Fruit fly (Drosophila melanogaster) whole organism, embryonic: ENCODE results near the gene zetaCOP.

Source experiments
- C15 ChIP-seq: fragments of 200-800 bp; sonication (Bioruptor generic); IDR thresholded peaks from 3 replicates; pipeline ENCODE4 v1.3.6; 2022; ENCODE audit warnings: missing biosample characterization, missing genetic modification characterization
- CG10565 ChIP-seq: fragments of 200-800 bp; sonication (Bioruptor generic); optimal IDR thresholded peaks from 3 replicates; lab custom pipeline; 2016; ENCODE audit warnings: missing biosample characterization, mild to moderate bottlenecking, missing genetic modification characterization
- CG11093 ChIP-seq: fragments of 200-800 bp; sonication (Bioruptor generic); IDR thresholded peaks from 3 replicates; pipeline ENCODE4 v1.3.6; 2022; ENCODE audit warnings: missing biosample characterization, missing genetic modification characterization
- CG12299 ChIP-seq: fragments of 200-800 bp; sonication (Bioruptor generic); optimal IDR thresholded peaks from 2 replicates; lab custom pipeline; 2018; ENCODE audit warnings: missing biosample characterization, mild to moderate bottlenecking, missing genetic modification characterization
- CG12659 ChIP-seq: fragments of 200-800 bp; sonication (Bioruptor generic); optimal IDR thresholded peaks from 3 replicates; lab custom pipeline; 2017; ENCODE audit warnings: mild to moderate bottlenecking, missing biosample characterization, missing genetic modification reagents, missing genetic modification characterization
- CG15269 ChIP-seq: fragments of 200-800 bp; sonication (Bioruptor generic); optimal IDR thresholded peaks from 2 replicates; lab custom pipeline; 2018; ENCODE audit warnings: missing biosample characterization, mild to moderate bottlenecking, missing genetic modification characterization, moderate library complexity
- CG18262 ChIP-seq: fragments of 200-800 bp; optimal IDR thresholded peaks from 3 replicates; lab custom pipeline; 2019; ENCODE audit warnings: missing biosample characterization, mild to moderate bottlenecking, missing genetic modification characterization, moderate library complexity
- CG2712 ChIP-seq: fragments of 200-800 bp; optimal IDR thresholded peaks from 3 replicates; lab custom pipeline; 2019; ENCODE audit warnings: missing biosample characterization, mild to moderate bottlenecking, missing genetic modification characterization, moderate library complexity
- CG2875 ChIP-seq: fragments of 200-800 bp; sonication (Bioruptor generic); optimal IDR thresholded peaks from 2 replicates; lab custom pipeline; 2017; ENCODE audit warnings: missing biosample characterization, mild to moderate bottlenecking, missing genetic modification characterization, missing genetic modification reagents
- CG30020 ChIP-seq: fragments of 200-800 bp; optimal IDR thresholded peaks from 2 replicates; lab custom pipeline; 2019; ENCODE audit warnings: missing biosample characterization, mild to moderate bottlenecking, missing genetic modification characterization, moderate library complexity
- CG30431 ChIP-seq: fragments of 200-800 bp; sonication (Bioruptor generic); optimal IDR thresholded peaks from 2 replicates; lab custom pipeline; 2017; ENCODE audit warnings: missing biosample characterization, missing genetic modification characterization
- CG5953 ChIP-seq: fragments of 200-800 bp; sonication (Bioruptor generic); IDR thresholded peaks from 2 replicates; pipeline ENCODE4 v1.3.6; 2022; ENCODE audit warnings: missing biosample characterization, missing genetic modification characterization
- CG6689 ChIP-seq: fragments of 200-800 bp; sonication (Bioruptor generic); IDR thresholded peaks from 2 replicates; pipeline ENCODE4 v1.3.6; 2022; ENCODE audit warnings: missing biosample characterization, missing genetic modification characterization
- CG6765 ChIP-seq: fragments of 200-800 bp; sonication (Bioruptor generic); optimal IDR thresholded peaks from 3 replicates; lab custom pipeline; 2017; ENCODE audit warnings: missing biosample characterization, mild to moderate bottlenecking, missing genetic modification characterization
- CG7928 ChIP-seq: fragments of 200-800 bp; sonication (Bioruptor generic); optimal IDR thresholded peaks from 2 replicates; lab custom pipeline; 2017; ENCODE audit warnings: missing biosample characterization, mild to moderate bottlenecking, missing genetic modification characterization
- CG8290 ChIP-seq, 3 experiments: fragments of 200-800 bp; sonication (Bioruptor generic); optimal IDR thresholded peaks; 2 replicates each; lab custom pipeline; 2016 to 2019; ENCODE audit warnings: missing biosample characterization in 3 of 3, missing genetic modification characterization in 3 of 3, mild to moderate bottlenecking in 2 of 3, moderate library complexity in 1 of 3
- CG8478 ChIP-seq: fragments of >200 bp; optimal IDR thresholded peaks from 2 replicates; lab custom pipeline; 2018
- D19B ChIP-seq: fragments of 200-800 bp; sonication (Bioruptor generic); optimal IDR thresholded peaks from 2 replicates; lab custom pipeline; 2017; ENCODE audit warnings: missing biosample characterization, mild to moderate bottlenecking, missing genetic modification characterization
- Hand ChIP-seq: fragments of 200-800 bp; sonication (Bioruptor generic); optimal IDR thresholded peaks from 2 replicates; lab custom pipeline; 2017; ENCODE audit warnings: mild to moderate bottlenecking, missing biosample characterization, missing genetic modification reagents, missing genetic modification characterization
- HmgZ ChIP-seq: fragments of 200-800 bp; sonication (Bioruptor generic); optimal IDR thresholded peaks from 2 replicates; lab custom pipeline; 2018; ENCODE audit warnings: missing biosample characterization, mild to moderate bottlenecking, missing genetic modification characterization
- NFAT ChIP-seq: fragments of 200-800 bp; sonication (Bioruptor generic); IDR thresholded peaks from 2 replicates; pipeline ENCODE4 v1.3.6; 2022; ENCODE audit warnings: missing biosample characterization, missing genetic modification characterization
- Nf-YA ChIP-seq: fragments of 200-800 bp; sonication (Bioruptor generic); IDR thresholded peaks from 2 replicates; pipeline ENCODE4 v1.3.6; 2022; ENCODE audit warnings: missing biosample characterization, missing genetic modification characterization
- Nf-YC ChIP-seq: fragments of 200-800 bp; optimal IDR thresholded peaks from 3 replicates; lab custom pipeline; 2019; ENCODE audit warnings: missing biosample characterization, mild to moderate bottlenecking, missing genetic modification characterization, moderate library complexity
- Pdp1 ChIP-seq, 2 experiments: fragments of 200-800 bp; sonication (Bioruptor generic); optimal IDR thresholded peaks; 3 replicates each; lab custom pipeline; 2016; ENCODE audit warnings: missing biosample characterization in 2 of 2, missing genetic modification characterization in 2 of 2, mild to moderate bottlenecking in 1 of 2, moderate library complexity in 1 of 2
- Sox102F ChIP-seq: fragments of 200-800 bp; sonication (Bioruptor generic); optimal IDR thresholded peaks from 2 replicates; lab custom pipeline; 2018; ENCODE audit warnings: missing biosample characterization, mild to moderate bottlenecking, missing genetic modification characterization, moderate library complexity
- TFAM ChIP-seq: fragments of 200-800 bp; sonication (Bioruptor generic); optimal IDR thresholded peaks from 2 replicates; lab custom pipeline; 2017; ENCODE audit warnings: missing biosample characterization, missing genetic modification characterization, inconsistent platforms
- ac ChIP-seq: fragments of 200-800 bp; sonication (Bioruptor generic); optimal IDR thresholded peaks from 3 replicates; lab custom pipeline; 2017; ENCODE audit warnings: missing biosample characterization, mild to moderate bottlenecking, missing genetic modification characterization
- amos ChIP-seq: fragments of 200-800 bp; sonication (Bioruptor generic); IDR thresholded peaks from 2 replicates; pipeline ENCODE4 v1.3.6; 2022; ENCODE audit warnings: missing biosample characterization, missing genetic modification characterization; ENCODE audit not compliant: partially characterized antibody
- ato ChIP-seq: fragments of 200-800 bp; sonication (Bioruptor generic); IDR thresholded peaks from 2 replicates; pipeline ENCODE4 v1.3.6; 2022; ENCODE audit warnings: missing biosample characterization, missing genetic modification characterization; ENCODE audit not compliant: partially characterized antibody
- br ChIP-seq: fragments of >200 bp; optimal IDR thresholded peaks from 2 replicates; lab custom pipeline; 2017
- corto ChIP-seq: fragments of 200-800 bp; sonication (Bioruptor generic); optimal IDR thresholded peaks from 2 replicates; lab custom pipeline; 2016; ENCODE audit warnings: missing biosample characterization, mild to moderate bottlenecking, missing genetic modification characterization, moderate library complexity
- eve ChIP-seq, 2 experiments: fragments of >200 bp; optimal IDR thresholded peaks; 2 replicates each; lab custom pipeline; 2017; ENCODE audit warnings: missing biosample characterization in 2 of 2, missing genetic modification characterization in 2 of 2
- fd64A ChIP-seq: fragments of 200-800 bp; sonication (Bioruptor generic); optimal IDR thresholded peaks from 3 replicates; lab custom pipeline; 2018; ENCODE audit warnings: missing biosample characterization, mild to moderate bottlenecking, missing genetic modification characterization
- gro ChIP-seq: fragments of 200-800 bp; sonication (Bioruptor generic); optimal IDR thresholded peaks from 2 replicates; lab custom pipeline; 2016; ENCODE audit warnings: missing biosample characterization, missing genetic modification characterization
- ind ChIP-seq: fragments of 200-800 bp; sonication (Bioruptor generic); optimal IDR thresholded peaks from 3 replicates; lab custom pipeline; 2016; ENCODE audit warnings: missing biosample characterization, missing genetic modification characterization
- inv ChIP-seq: fragments of 200-800 bp; sonication (Bioruptor generic); IDR thresholded peaks from 2 replicates; pipeline ENCODE4 v1.3.6; 2022; ENCODE audit warnings: missing biosample characterization, missing genetic modification characterization; ENCODE audit not compliant: partially characterized antibody
- ken ChIP-seq: fragments of 200-800 bp; sonication (Bioruptor generic); IDR thresholded peaks from 3 replicates; pipeline ENCODE4 v1.3.6; 2022; ENCODE audit warnings: missing biosample characterization, missing genetic modification characterization
- lbe ChIP-seq: fragments of 200-800 bp; sonication (Bioruptor generic); optimal IDR thresholded peaks from 2 replicates; lab custom pipeline; 2016; ENCODE audit warnings: missing biosample characterization, mild to moderate bottlenecking, missing genetic modification characterization
- luna ChIP-seq: fragments of 200-800 bp; sonication (Bioruptor generic); optimal IDR thresholded peaks from 2 replicates; lab custom pipeline; 2016; ENCODE audit warnings: missing biosample characterization, missing genetic modification characterization
- maf-S ChIP-seq: fragments of 200-800 bp; sonication (Bioruptor generic); optimal IDR thresholded peaks from 2 replicates; lab custom pipeline; 2016; ENCODE audit warnings: missing biosample characterization, missing genetic modification characterization
- nau ChIP-seq: fragments of 200-800 bp; sonication (Bioruptor generic); optimal IDR thresholded peaks from 3 replicates; lab custom pipeline; 2017; ENCODE audit warnings: missing biosample characterization, mild to moderate bottlenecking, missing genetic modification characterization, missing genetic modification reagents
- otp ChIP-seq: fragments of 200-800 bp; sonication (Bioruptor generic); IDR thresholded peaks from 3 replicates; pipeline ENCODE4, ENCODE4 v1.3.6; 2022; ENCODE audit warnings: missing biosample characterization, missing genetic modification characterization
- pho ChIP-seq: fragments of 200-800 bp; sonication (Bioruptor generic); optimal IDR thresholded peaks from 2 replicates; lab custom pipeline; 2016; ENCODE audit warnings: missing biosample characterization, missing genetic modification characterization
- repo ChIP-seq: fragments of 200-800 bp; sonication (Bioruptor generic); optimal IDR thresholded peaks from 2 replicates; lab custom pipeline; 2016; ENCODE audit warnings: missing biosample characterization, missing genetic modification characterization
- sd ChIP-seq: fragments of 200-800 bp; sonication (Bioruptor generic); optimal IDR thresholded peaks from 3 replicates; lab custom pipeline; 2018; ENCODE audit warnings: missing biosample characterization, mild to moderate bottlenecking, missing genetic modification characterization, moderate library complexity
- sim ChIP-seq: fragments of 200-800 bp; sonication (Bioruptor generic); IDR thresholded peaks from 2 replicates; pipeline ENCODE4 v1.3.6; 2022; ENCODE audit warnings: missing biosample characterization, missing genetic modification characterization
- slbo ChIP-seq: fragments of 200-800 bp; sonication (Bioruptor generic); IDR thresholded peaks from 2 replicates; pipeline ENCODE4 v1.3.6; 2022; ENCODE audit warnings: missing biosample characterization, missing genetic modification characterization
- ttk ChIP-seq: fragments of 200-800 bp; sonication (Bioruptor generic); IDR thresholded peaks from 2 replicates; pipeline ENCODE4 v2.1.2; 2022; ENCODE audit warnings: missing biosample characterization, missing genetic modification characterization
- unc-4 ChIP-seq: fragments of 200-800 bp; sonication (Bioruptor generic); IDR thresholded peaks from 2 replicates; pipeline ENCODE4 v1.3.6; 2022; ENCODE audit warnings: missing biosample characterization, missing genetic modification characterization; ENCODE audit not compliant: partially characterized antibody
- wek ChIP-seq: fragments of 200-800 bp; sonication (Bioruptor generic); optimal IDR thresholded peaks from 3 replicates; lab custom pipeline; 2018; ENCODE audit warnings: missing biosample characterization, mild to moderate bottlenecking, missing genetic modification characterization, moderate library complexity

The zetaCOP gene

dm6 chr3L:16647578-16648113 is 25.7 kb downstream of the zetaCOP start, which contains the start of gene Abl (continued):
- TF ChIP-seq CG30431 (no peak), br (lab: Kevin White, UChicago) (no peak), CG8478 (no peak), sim (GFP tag; lab: Robert Waterston, UW) (no peak), amos (GFP tag; lab: Robert Waterston, UW) (peak; percentile 91), wek (peak; percentile 14), HmgZ (tag; lab: Kevin White, UChicago) (peak; percentile 94), C15 (GFP tag; lab: Robert Waterston, UW) (no peak), ttk (GFP tag; lab: Robert Waterston, UW) (no peak), eve (GFP tag; optimal IDR thresholded peaks at IDR 0.05; lab: Kevin White, UChicago) (no peak), Nf-YC (tag; lab: Kevin White, UChicago) (peak; percentile 61), NFAT (peak; percentile 59; the same call in 1 of the 2 replicates), lbe (peak; percentile 74), pho (peak; percentile 84), nau (GFP tag; lab: Kevin White, UChicago) (no peak), CG18262 (tag; lab: Kevin White, UChicago) (peak; percentile 30), Pdp1 (GFP tag; optimal IDR thresholded peaks at IDR 0.05; lab: Kevin White, UChicago) (peak; percentile 68 to 81), CG30020 (tag; lab: Kevin White, UChicago) (peak; percentile 39), ind (GFP tag; lab: Kevin White, UChicago) (peak; percentile 50), Hand (GFP tag; lab: Kevin White, UChicago) (no peak), CG2875 (GFP tag; lab: Kevin White, UChicago) (peak; percentile 20), CG5953 (no peak), fd64A (GFP tag; lab: Kevin White, UChicago) (peak; percentile 36), otp (GFP tag; lab: Robert Waterston, UW) (peak; percentile 8; the same call in 2 of the 3 replicates), CG7928 (peak; percentile 63), CG2712 (tag; lab: Kevin White, UChicago) (peak; percentile 74), CG8290 (GFP tag; optimal IDR thresholded peaks at IDR 0.05; lab: Kevin White, UChicago) (peak; percentile 86), CG8290 (tag; optimal IDR thresholded peaks at IDR 0.05; lab: Kevin White, UChicago) (peak; percentile 11 to 97), ac (GFP tag; lab: Kevin White, UChicago) (no peak), corto (GFP tag; lab: Kevin White, UChicago) (no peak), CG6765 (GFP tag; lab: Kevin White, UChicago) (peak; percentile 33), CG12299 (peak; percentile 69), luna (GFP tag; lab: Kevin White, UChicago) (peak; percentile 79), Nf-YA (GFP tag; lab: Robert Waterston, UW) (no peak), ato (GFP tag; lab: Robert Waterston, UW) (peak; percentile 61), slbo (GFP tag; lab: Robert Waterston, UW) (peak; percentile 77), CG12659 (GFP tag; lab: Kevin White, UChicago) (peak; percentile 91), CG15269 (no peak), TFAM (GFP tag; lab: Kevin White, UChicago) (no peak), ken (GFP tag; lab: Robert Waterston, UW) (peak; percentile 56; the same call in 2 of the 3 replicates), maf-S (GFP tag; lab: Kevin White, UChicago) (peak; percentile 77), sd (tag; lab: Kevin White, UChicago) (peak; percentile 91), D19B (GFP tag; lab: Kevin White, UChicago) (no peak), Sox102F (GFP tag; lab: Kevin White, UChicago) (peak; percentile 19), repo (GFP tag; lab: Kevin White, UChicago) (peak; percentile 89), inv (GFP tag; lab: Robert Waterston, UW) (peak; percentile 73; the same call in 1 of the 2 replicates), unc-4 (GFP tag; lab: Robert Waterston, UW) (peak; percentile 86), gro (peak; percentile 95), CG11093 (GFP tag; lab: Robert Waterston, UW) (no peak), CG6689 (GFP tag; lab: Robert Waterston, UW) (no peak), CG10565 (GFP tag; lab: Kevin White, UChicago) (no peak)
